Fruit fly (Drosophila melanogaster) whole organism, adult: ENCODE measurements around the gene CG14143.
"Not testable (repeated sequence)": the region's sequence is repeated elsewhere in the genome, so short reads cannot be mapped to it uniquely, and the experiment has no call there.

Source experiments
- CG11617 ChIP-seq: fragments of 200-800 bp; sonication (Bioruptor generic); optimal IDR thresholded peaks from 2 replicates; lab custom pipeline; 2017; ENCODE audit warnings: mild to moderate bottlenecking, missing biosample characterization, missing genetic modification reagents, missing genetic modification characterization
- CG12768 ChIP-seq: fragments of 200-800 bp; sonication (Bioruptor generic); optimal IDR thresholded peaks from 2 replicates; lab custom pipeline; 2017; ENCODE audit warnings: missing biosample characterization, missing genetic modification characterization, mild to moderate bottlenecking, moderate library complexity, missing genetic modification reagents
- CG14711 ChIP-seq: fragments of 200-800 bp; sonication (Bioruptor generic); optimal IDR thresholded peaks from 2 replicates; lab custom pipeline; 2018; ENCODE audit warnings: missing biosample characterization, mild to moderate bottlenecking, missing genetic modification characterization, moderate library complexity
- CG1620 ChIP-seq: fragments of 200-800 bp; sonication (Bioruptor generic); optimal IDR thresholded peaks from 2 replicates; lab custom pipeline; 2016; ENCODE audit warnings: missing biosample characterization, missing genetic modification characterization
- CG33017 ChIP-seq: fragments of 200-800 bp; sonication (Bioruptor generic); optimal IDR thresholded peaks from 2 replicates; lab custom pipeline; 2018; ENCODE audit warnings: missing biosample characterization, mild to moderate bottlenecking, missing genetic modification characterization, moderate library complexity
- CG5204 ChIP-seq: fragments of 200-800 bp; sonication (Bioruptor generic); optimal IDR thresholded peaks from 2 replicates; lab custom pipeline; 2016; ENCODE audit warnings: missing biosample characterization, missing genetic modification characterization
- CG7045 ChIP-seq: fragments of 200-800 bp; sonication (Bioruptor generic); optimal IDR thresholded peaks from 2 replicates; lab custom pipeline; 2017; ENCODE audit warnings: missing biosample characterization, mild to moderate bottlenecking, missing genetic modification characterization
- CG7101 ChIP-seq: fragments of 200-800 bp; sonication (Bioruptor generic); optimal IDR thresholded peaks from 2 replicates; lab custom pipeline; 2018; ENCODE audit warnings: missing biosample characterization, mild to moderate bottlenecking, missing genetic modification characterization, moderate library complexity
- Clk ChIP-seq: fragments of 200-800 bp; sonication (Bioruptor generic); optimal IDR thresholded peaks from 2 replicates; lab custom pipeline; 2017; ENCODE audit warnings: missing biosample characterization, missing genetic modification characterization
- Crg-1 ChIP-seq: fragments of 200-800 bp; sonication (Bioruptor generic); optimal IDR thresholded peaks from 2 replicates; lab custom pipeline; 2016; ENCODE audit warnings: missing biosample characterization, missing genetic modification characterization
- Hr96 ChIP-seq: fragments of 200-800 bp; sonication (Bioruptor generic); optimal IDR thresholded peaks from 2 replicates; lab custom pipeline; 2016; ENCODE audit warnings: missing biosample characterization, missing genetic modification characterization
- Mnt ChIP-seq: fragments of 200-800 bp; sonication (Bioruptor generic); optimal IDR thresholded peaks from 2 replicates; lab custom pipeline; 2016; ENCODE audit warnings: missing biosample characterization, mild to moderate bottlenecking, missing genetic modification characterization
- bab1 ChIP-seq: fragments of 200-800 bp; sonication (Bioruptor generic); optimal IDR thresholded peaks from 3 replicates; lab custom pipeline; 2019; ENCODE audit warnings: missing biosample characterization, mild to moderate bottlenecking, missing genetic modification characterization, moderate library complexity
- cic ChIP-seq: fragments of 200-800 bp; sonication (Bioruptor generic); optimal IDR thresholded peaks from 2 replicates; lab custom pipeline; 2017; ENCODE audit warnings: missing biosample characterization, mild to moderate bottlenecking, missing genetic modification characterization, moderate library complexity
- cnc ChIP-seq, 2 experiments: fragments of >200 bp; optimal IDR thresholded peaks; 2 replicates each; lab custom pipeline; 2017
- kay ChIP-seq: fragments of 200-800 bp; sonication (Bioruptor generic); peaks from one replicate; lab custom pipeline; 2016; ENCODE audit warnings: missing biosample characterization, missing genetic modification characterization, borderline replicate concordance
- ovo ChIP-seq: fragments of 200-800 bp; sonication (Bioruptor generic); optimal IDR thresholded peaks from 2 replicates; lab custom pipeline; 2016; ENCODE audit warnings: missing biosample characterization, missing genetic modification characterization
- pad ChIP-seq: fragments of 200-800 bp; sonication (Bioruptor generic); optimal IDR thresholded peaks from 3 replicates; lab custom pipeline; 2017; ENCODE audit warnings: missing biosample characterization, missing genetic modification characterization, mild to moderate bottlenecking, moderate library complexity, missing genetic modification reagents
- tj ChIP-seq: fragments of 200-800 bp; sonication (Bioruptor generic); optimal IDR thresholded peaks from 3 replicates; lab custom pipeline; 2017; ENCODE audit warnings: missing biosample characterization, mild to moderate bottlenecking, missing genetic modification characterization, moderate library complexity
- toe ChIP-seq: fragments of 200-800 bp; sonication (Bioruptor generic); optimal IDR thresholded peaks from 2 replicates; lab custom pipeline; 2016; ENCODE audit warnings: missing biosample characterization, missing genetic modification characterization

Gene CG14143

dm6 chr3L:11130535-11130934, 4.3 kb upstream of the CG14143 start, which contains the start of gene nol:
Gene nol (plus strand): TSS chr3L:11130835.
- TF ChIP-seq CG14711 (tag; lab: Kevin White, UChicago) = no peak

- TF ChIP-seq cnc (optimal IDR thresholded peaks at IDR 0.05; lab: Kevin White, UChicago); Clk (GFP tag; lab: Kevin White, UChicago); tj (GFP tag; lab: Kevin White, UChicago): not testable (repeated sequence)
These were observed 2.7 kb upstream of the CG14143 start, which contains the start of gene CG32074 for dm6 chr3L:11132055-11132454. Gene CG32074 (minus strand): TSS chr3L:11132322.

dm6 chr3L:11135846-11136245, 1.1 kb downstream of the CG14143 start, which contains the start of gene IRSp53:
Gene IRSp53 (plus strand): TSS chr3L:11136049.
- peak; percentile 66 for TF ChIP-seq kay
- TF ChIP-seq bab1 (GFP tag; lab: Kevin White, UChicago) = peak; percentile 69
- TF ChIP-seq Mnt (GFP tag; lab: Kevin White, UChicago) = peak; percentile 46
- TF ChIP-seq CG7101 (tag; lab: Kevin White, UChicago) = peak; percentile 4
- TF ChIP-seq CG14711 (tag; lab: Kevin White, UChicago) = no peak
- TF ChIP-seq cnc (optimal IDR thresholded peaks at IDR 0.05; lab: Kevin White, UChicago) = no peak

dm6 chr3L:11136349-11136748, 1.6 kb downstream of the CG14143 start:
- TF ChIP-seq pad (GFP tag; lab: Kevin White, UChicago) (no peak), Clk (GFP tag; lab: Kevin White, UChicago) (no peak), CG33017 (no peak), Crg-1 (GFP tag; lab: Kevin White, UChicago) (no peak), cnc (optimal IDR thresholded peaks at IDR 0.05; lab: Kevin White, UChicago) (no peak), toe (GFP tag; lab: Kevin White, UChicago) (no peak), CG14711 (tag; lab: Kevin White, UChicago) (no peak), cic (no peak), kay (no peak), tj (GFP tag; lab: Kevin White, UChicago) (no peak), CG7101 (tag; lab: Kevin White, UChicago) (no peak), CG11617 (GFP tag; lab: Kevin White, UChicago) (no peak), ovo (GFP tag; lab: Kevin White, UChicago) (no peak), Hr96 (GFP tag; lab: Kevin White, UChicago) (no peak), CG1620 (GFP tag; lab: Kevin White, UChicago) (no peak), Mnt (GFP tag; lab: Kevin White, UChicago) (no peak), CG5204 (GFP tag; lab: Kevin White, UChicago) (no peak)

- no peak for TF ChIP-seq CG7101 (tag; lab: Kevin White, UChicago)
- TF ChIP-seq pad (GFP tag; lab: Kevin White, UChicago) = no peak
- no peak for TF ChIP-seq CG12768 (GFP tag; lab: Kevin White, UChicago)
- no peak for TF ChIP-seq CG33017
- TF ChIP-seq Crg-1 (GFP tag; lab: Kevin White, UChicago) = no peak
- no peak for TF ChIP-seq Clk (GFP tag; lab: Kevin White, UChicago)
- no peak for TF ChIP-seq bab1 (GFP tag; lab: Kevin White, UChicago)
- TF ChIP-seq Mnt (GFP tag; lab: Kevin White, UChicago) = no peak
- TF ChIP-seq CG11617 (GFP tag; lab: Kevin White, UChicago) = no peak
- TF ChIP-seq toe (GFP tag; lab: Kevin White, UChicago) = no peak
- no peak for TF ChIP-seq ovo (GFP tag; lab: Kevin White, UChicago)
- TF ChIP-seq CG14711 (tag; lab: Kevin White, UChicago) = no peak
- TF ChIP-seq CG1620 (GFP tag; lab: Kevin White, UChicago) = no peak
- TF ChIP-seq CG5204 (GFP tag; lab: Kevin White, UChicago) = no peak
- no peak for TF ChIP-seq cnc (optimal IDR thresholded peaks at IDR 0.05; lab: Kevin White, UChicago)
- TF ChIP-seq CG7045 (GFP tag; lab: Kevin White, UChicago) = no peak
- TF ChIP-seq Hr96 (GFP tag; lab: Kevin White, UChicago) = no peak
- TF ChIP-seq cic = no peak
These were observed 4.1 kb downstream of the CG14143 start for dm6 chr3L:11138862-11139261.

dm6 chr3L:11145065-11145464, 10.3 kb downstream of the CG14143 start:
- TF ChIP-seq tj (GFP tag; lab: Kevin White, UChicago) (no peak), Hr96 (GFP tag; lab: Kevin White, UChicago) (no peak), CG7045 (GFP tag; lab: Kevin White, UChicago) (no peak), Clk (GFP tag; lab: Kevin White, UChicago) (no peak), pad (GFP tag; lab: Kevin White, UChicago) (no peak), CG33017 (no peak), CG5204 (GFP tag; lab: Kevin White, UChicago) (no peak), CG14711 (tag; lab: Kevin White, UChicago) (no peak), Mnt (GFP tag; lab: Kevin White, UChicago) (no peak), cic (no peak), CG12768 (GFP tag; lab: Kevin White, UChicago) (no peak), CG1620 (GFP tag; lab: Kevin White, UChicago) (no peak), cnc (optimal IDR thresholded peaks at IDR 0.05; lab: Kevin White, UChicago) (no peak), Crg-1 (GFP tag; lab: Kevin White, UChicago) (no peak), bab1 (GFP tag; lab: Kevin White, UChicago) (no peak), CG7101 (tag; lab: Kevin White, UChicago) (no peak), toe (GFP tag; lab: Kevin White, UChicago) (no peak), kay (no peak)
